Worm (Caenorhabditis elegans): ENCODE results near the gene C37C3.11.

The C37C3.11 gene

ce11 chrV:7864663-7865062 lies at the start of gene C37C3.11:
TSS of gene C37C3.11 (minus strand) at chrV:7864763.
- TF ChIP-seq dve-1 (tag; optimal IDR thresholded peaks at IDR 0.05) (no peak), K09A11.1 (tag; optimal IDR thresholded peaks at IDR 0.05; ENCODE audit: insufficient read depth) (no peak), ahr-1 (tag; optimal IDR thresholded peaks at IDR 0.05) (no peak), ceh-22 (tag; optimal IDR thresholded peaks at IDR 0.05) (no peak), elt-4 (tag; optimal IDR thresholded peaks at IDR 0.05) (no peak), ceh-19 (GFP tag; optimal IDR thresholded peaks at IDR 0.05) (no peak), pag-3 (tag; optimal IDR thresholded peaks at IDR 0.05; ENCODE audit: borderline replicate concordance) (no peak), mec-3 (tag; optimal IDR thresholded peaks at IDR 0.05; ENCODE audit: borderline replicate concordance) (no peak), fax-1 (tag; optimal IDR thresholded peaks at IDR 0.05) (no peak), madf-2 (tag; optimal IDR thresholded peaks at IDR 0.05) (no peak), rnt-1 (tag; optimal IDR thresholded peaks at IDR 0.05) (no peak), hlh-8 (tag; optimal IDR thresholded peaks at IDR 0.05) (no peak), ref-2 (tag; optimal IDR thresholded peaks at IDR 0.05) (no peak), pax-1 (tag; optimal IDR thresholded peaks at IDR 0.05) (no peak)

- no peak for TF ChIP-seq unc-3 (GFP tag; conservative IDR thresholded peaks at IDR 0.05)
- TF ChIP-seq unc-3 (tag; optimal IDR thresholded peaks at IDR 0.05) = no peak
- no peak for TF ChIP-seq fkh-10 (GFP tag; optimal IDR thresholded peaks at IDR 0.05)
- no peak for TF ChIP-seq fax-1 (tag; optimal IDR thresholded peaks at IDR 0.05)
- no peak for TF ChIP-seq ceh-22 (tag; optimal IDR thresholded peaks at IDR 0.05)
- no peak for TF ChIP-seq che-1 (tag; optimal IDR thresholded peaks at IDR 0.05)
- TF ChIP-seq dmd-4 (tag; optimal IDR thresholded peaks at IDR 0.05; ENCODE audit: borderline replicate concordance) = no peak
- no peak for TF ChIP-seq pag-3 (tag; optimal IDR thresholded peaks at IDR 0.05; ENCODE audit: borderline replicate concordance)
- TF ChIP-seq K02D7.2 (tag; optimal IDR thresholded peaks at IDR 0.05) = no peak
- TF ChIP-seq pros-1 (tag; optimal IDR thresholded peaks at IDR 0.05) = no peak
- TF ChIP-seq elt-2 (tag; optimal IDR thresholded peaks at IDR 0.05) = no peak
- no peak for TF ChIP-seq dve-1 (tag; optimal IDR thresholded peaks at IDR 0.05)
- no peak for TF ChIP-seq sox-2 (GFP tag; IDR thresholded peaks at IDR 0.05)
- no peak for TF ChIP-seq ttx-3 (tag; optimal IDR thresholded peaks at IDR 0.05)
These were observed 43.9 kb upstream of the C37C3.11 start for ce11 chrV:7908431-7908830.

ce11 chrV:7904389-7904788 lies 39.8 kb upstream of the C37C3.11 start:
- no peak for TF ChIP-seq npax-4 (tag; optimal IDR thresholded peaks at IDR 0.05)
- TF ChIP-seq dve-1 (tag; optimal IDR thresholded peaks at IDR 0.05) = no peak
- no peak for TF ChIP-seq ceh-45 (GFP tag; IDR thresholded peaks at IDR 0.05)

- TF ChIP-seq pax-1 (tag; optimal IDR thresholded peaks at IDR 0.05) (no peak), pqm-1 (tag; optimal IDR thresholded peaks at IDR 0.05) (no peak), K09A11.1 (tag; optimal IDR thresholded peaks at IDR 0.05; ENCODE audit: insufficient read depth) (no peak), tbx-2 (tag; optimal IDR thresholded peaks at IDR 0.05) (no peak), gmeb-2 (tag; optimal IDR thresholded peaks at IDR 0.05) (no peak), ahr-1 (tag; optimal IDR thresholded peaks at IDR 0.05) (no peak), ceh-31 (tag; optimal IDR thresholded peaks at IDR 0.05) (no peak), ceh-18 (tag; optimal IDR thresholded peaks at IDR 0.05) (no peak), npax-4 (tag; optimal IDR thresholded peaks at IDR 0.05) (no peak), ceh-9 (tag; optimal IDR thresholded peaks at IDR 0.05) (no peak), unc-42 (tag; optimal IDR thresholded peaks at IDR 0.05) (no peak)
These were observed 36.7 kb upstream of the C37C3.11 start for ce11 chrV:7901222-7901621.

- no peak for TF ChIP-seq ceh-9 (tag; optimal IDR thresholded peaks at IDR 0.05)
- TF ChIP-seq fkh-6 (tag; optimal IDR thresholded peaks at IDR 0.05) = no peak
- TF ChIP-seq ceh-6 (GFP tag; optimal IDR thresholded peaks at IDR 0.05) = no peak
- no peak for TF ChIP-seq zip-5 (tag; optimal IDR thresholded peaks at IDR 0.05)
- no peak for TF ChIP-seq ets-4 (tag; optimal IDR thresholded peaks at IDR 0.05)
- no peak for TF ChIP-seq unc-3 (GFP tag; conservative IDR thresholded peaks at IDR 0.05)
- no peak for TF ChIP-seq unc-3 (tag; optimal IDR thresholded peaks at IDR 0.05)
- no peak for TF ChIP-seq pax-1 (tag; optimal IDR thresholded peaks at IDR 0.05)
- no peak for TF ChIP-seq K09A11.1 (tag; optimal IDR thresholded peaks at IDR 0.05; ENCODE audit: insufficient read depth)
- TF ChIP-seq elt-2 (tag; optimal IDR thresholded peaks at IDR 0.05) = no peak
- TF ChIP-seq mec-3 (tag; optimal IDR thresholded peaks at IDR 0.05; ENCODE audit: borderline replicate concordance) = no peak
- no peak for TF ChIP-seq nfya-1 (tag; optimal IDR thresholded peaks at IDR 0.05)
These were observed 35.2 kb upstream of the C37C3.11 start, which contains the start of gene F40A3.7 for ce11 chrV:7899761-7900160. TSS of gene F40A3.7 (minus strand) at chrV:7899861.

Data from whole organism, late embryonic.